Worm (Caenorhabditis elegans) whole organism, mixed stage, embryonic: ENCODE measurements around the gene F26F4.6.

Source experiments
- blmp-1 ChIP-seq: fragments of 150-350 bp; optimal IDR thresholded peaks from 2 replicates; lab custom pipeline; 2014; ENCODE audit warnings: missing biosample characterization, missing genetic modification characterization
- mep-1 ChIP-seq: fragments of 150-350 bp; optimal IDR thresholded peaks from 2 replicates; lab custom pipeline; 2017; ENCODE audit warnings: missing biosample characterization, missing genetic modification reagents, missing genetic modification characterization, inconsistent platforms
- nhr-12 ChIP-seq: fragments of 150-350 bp; optimal IDR thresholded peaks from 2 replicates; lab custom pipeline; 2014; ENCODE audit warnings: missing biosample characterization, missing genetic modification characterization
- nhr-237 ChIP-seq: fragments of 150-350 bp; optimal IDR thresholded peaks from 2 replicates; lab custom pipeline; 2014; ENCODE audit warnings: missing biosample characterization, missing genetic modification characterization
- nhr-28 ChIP-seq: fragments of 150-350 bp; optimal IDR thresholded peaks from 2 replicates; lab custom pipeline; 2014; ENCODE audit warnings: missing biosample characterization, missing genetic modification characterization
- pha-4 ChIP-seq: fragments of 150-350 bp; optimal IDR thresholded peaks from 2 replicates; lab custom pipeline; 2018; ENCODE audit warnings: missing biosample characterization, missing genetic modification reagents, missing genetic modification characterization
- snpc-4 ChIP-seq: fragments of 150-350 bp; optimal IDR thresholded peaks from 2 replicates; lab custom pipeline; 2014; ENCODE audit warnings: missing biosample characterization, missing genetic modification characterization
- unc-39 ChIP-seq: fragments of 150-350 bp; optimal IDR thresholded peaks from 2 replicates; lab custom pipeline; 2014; ENCODE audit warnings: missing biosample characterization, missing genetic modification characterization

- TF ChIP-seq nhr-237 (tag; lab: Kevin White, UChicago) (no peak), snpc-4 (no peak), nhr-12 (tag; lab: Kevin White, UChicago) (no peak), nhr-28 (tag; lab: Kevin White, UChicago) (no peak), unc-39 (tag; lab: Kevin White, UChicago) (no peak), mep-1 (tag; lab: Kevin White, UChicago) (no peak), blmp-1 (tag; lab: Kevin White, UChicago) (no peak), pha-4 (tag; lab: Kevin White, UChicago) (no peak)
Observed at ce11 chrIII:4881955-4882354, 11.5 kb downstream of the F26F4.6 start.
